In the genomic region with DNA sequence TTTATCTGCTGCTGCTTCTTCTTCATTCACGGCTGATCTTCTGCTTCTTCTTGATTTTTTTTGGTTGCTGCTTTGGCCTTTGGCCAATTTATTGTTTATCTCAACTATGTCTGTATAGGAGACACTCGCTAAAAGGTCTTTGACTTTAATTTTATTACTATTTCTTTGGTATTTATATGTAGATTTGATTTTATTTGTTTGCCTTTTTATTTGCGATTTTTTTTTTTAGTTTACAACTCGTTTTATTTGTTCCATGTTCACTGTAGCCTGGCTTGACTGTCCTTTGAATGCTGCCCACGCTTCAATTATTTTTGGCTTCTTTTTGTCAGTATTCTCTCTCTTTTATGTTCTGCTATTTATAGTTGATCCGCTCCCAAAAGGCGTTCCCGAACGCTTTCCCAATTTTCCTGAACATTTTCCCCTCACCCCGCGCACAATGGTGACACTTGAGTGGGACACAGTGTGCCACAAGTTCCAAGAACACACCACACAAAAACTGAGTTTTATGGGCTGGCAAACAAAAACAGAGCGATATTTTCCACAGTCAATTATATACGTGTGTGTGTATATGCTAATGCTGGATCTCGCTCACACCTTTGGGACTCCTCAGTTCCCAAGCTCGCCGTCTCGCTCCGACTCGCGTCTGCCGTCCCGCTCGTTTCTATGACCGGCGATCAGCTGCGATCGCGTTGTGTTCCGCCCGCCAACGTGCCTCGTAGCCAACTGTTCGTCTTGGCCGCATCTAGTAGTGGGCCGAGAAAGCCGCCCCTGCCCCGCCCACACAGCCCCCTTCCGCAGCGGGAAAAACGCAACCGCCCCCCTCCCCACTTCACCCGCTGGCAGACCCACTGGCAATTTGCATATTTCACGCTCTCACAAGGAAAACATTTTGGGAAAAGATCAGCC, we compare ENCODE assay signal across 1 fruit fly cellular context.
TF ChIP-seq lines count a peak whose summit lies in the region.

A gene (minus strand): TSS at position 725 of the 906 bp plus-strand sequence.

TF ChIP-seq in whole organism, embryonic, 481 proteins besides CTCF, POLR2A, EP300 and RAD21 (continued from another document and continues in another):
- TF ChIP-seq D19A (tag; optimal IDR thresholded peaks at IDR 0.05; lab: Kevin White, UChicago) = peak; percentile 45
- no peak for TF ChIP-seq sima (GFP tag; optimal IDR thresholded peaks at IDR 0.05; lab: Kevin White, UChicago)
- TF ChIP-seq Sry-β (GFP tag; optimal IDR thresholded peaks at IDR 0.05; lab: Kevin White, UChicago) = no peak
- peak; percentile 22 for TF ChIP-seq Mad (GFP tag; optimal IDR thresholded peaks at IDR 0.05; lab: Kevin White, UChicago)
- peak; percentile 70 for TF ChIP-seq gsb (GFP tag; IDR thresholded peaks at IDR 0.05; lab: Robert Waterston, UW)
- peak; percentile 76 for TF ChIP-seq CG4424 (GFP tag; optimal IDR thresholded peaks at IDR 0.05; lab: Kevin White, UChicago)
- TF ChIP-seq pum (GFP tag; optimal IDR thresholded peaks at IDR 0.05; lab: Kevin White, UChicago) = peak; percentile 80
- no peak for TF ChIP-seq NC2α (GFP tag; optimal IDR thresholded peaks at IDR 0.05; lab: Kevin White, UChicago)
- TF ChIP-seq esg (GFP tag; conservative IDR thresholded peaks at IDR 0.05; lab: Robert Waterston, UW) = peak; percentile 79
- no peak for TF ChIP-seq hkb (optimal IDR thresholded peaks at IDR 0.05; lab: Kevin White, UChicago)
- peak; percentile 80 for TF ChIP-seq hkb (GFP tag; IDR thresholded peaks at IDR 0.05; lab: Robert Waterston, UW)
- peak; percentile 76 for TF ChIP-seq CG6689 (GFP tag; IDR thresholded peaks at IDR 0.05; lab: Robert Waterston, UW)
- peak; percentile 66 for TF ChIP-seq Sox100B (GFP tag; optimal IDR thresholded peaks at IDR 0.05; lab: Kevin White, UChicago)
- peak in 1 of 2 experiments; percentile 86 for TF ChIP-seq bsh (GFP tag; optimal IDR thresholded peaks at IDR 0.05; lab: Kevin White, UChicago)
- peak; percentile 47 for TF ChIP-seq scrt (GFP tag; optimal IDR thresholded peaks at IDR 0.05; lab: Kevin White, UChicago)
- no peak for TF ChIP-seq Adf1 (GFP tag; IDR thresholded peaks at IDR 0.05; lab: Robert Waterston, UW)
- no peak for TF ChIP-seq Lpt (GFP tag; optimal IDR thresholded peaks at IDR 0.05; lab: Kevin White, UChicago)
- peak; percentile 58 for TF ChIP-seq Dek (tag; optimal IDR thresholded peaks at IDR 0.05; lab: Kevin White, UChicago)
- no peak for TF ChIP-seq h (optimal IDR thresholded peaks at IDR 0.05; lab: Kevin White, UChicago)
- TF ChIP-seq CG6654 (GFP tag; optimal IDR thresholded peaks at IDR 0.05; lab: Kevin White, UChicago) = peak; percentile 9
- TF ChIP-seq dm (GFP tag; optimal IDR thresholded peaks at IDR 0.05; lab: Kevin White, UChicago) = no peak
- TF ChIP-seq Eip74EF (GFP tag; optimal IDR thresholded peaks at IDR 0.05; lab: Kevin White, UChicago) = peak in 1 of 2 experiments; percentile 16
- peak; percentile 65 for TF ChIP-seq fd3F (GFP tag; optimal IDR thresholded peaks at IDR 0.05; lab: Kevin White, UChicago)
- TF ChIP-seq CG2889 (GFP tag; IDR thresholded peaks at IDR 0.05; lab: Robert Waterston, UW) = peak; percentile 63
- no peak for TF ChIP-seq ato (GFP tag; IDR thresholded peaks at IDR 0.05; lab: Robert Waterston, UW; ENCODE audit: partially characterized antibody)
- TF ChIP-seq sens-2 (GFP tag; IDR thresholded peaks at IDR 0.05; lab: Robert Waterston, UW) = 0 out of 2 replicates have a peak, but pooled peaks have one; percentile 18
- peak; percentile 75 for TF ChIP-seq CG10979 (tag; optimal IDR thresholded peaks at IDR 0.05; lab: Kevin White, UChicago)
- TF ChIP-seq CG12391 (tag; optimal IDR thresholded peaks at IDR 0.05; lab: Kevin White, UChicago) = peak; percentile 72
- peak; percentile 82 for TF ChIP-seq crol (GFP tag; IDR thresholded peaks at IDR 0.05; lab: Robert Waterston, UW)
- peak; percentile 68 for TF ChIP-seq B-H1 (GFP tag; IDR thresholded peaks at IDR 0.05; lab: Robert Waterston, UW)
- peak; percentile 71 for TF ChIP-seq croc (GFP tag; conservative IDR thresholded peaks at IDR 0.05; lab: Robert Waterston, UW)
- peak; percentile 71 for TF ChIP-seq stc (GFP tag; IDR thresholded peaks at IDR 0.05; lab: Robert Waterston, UW)
- peak; percentile 77 for TF ChIP-seq ken (GFP tag; IDR thresholded peaks at IDR 0.05; lab: Robert Waterston, UW)
- TF ChIP-seq CG9437 (GFP tag; optimal IDR thresholded peaks at IDR 0.05; lab: Kevin White, UChicago) = peak; percentile 41
- no peak for TF ChIP-seq Dref (GFP tag; IDR thresholded peaks at IDR 0.05; lab: Robert Waterston, UW)
- TF ChIP-seq caup (GFP tag; optimal IDR thresholded peaks at IDR 0.05; lab: Kevin White, UChicago; ENCODE audit: severe bottlenecking) = peak; percentile 50
- peak; percentile 71 for TF ChIP-seq Dip3 (GFP tag; optimal IDR thresholded peaks at IDR 0.05; lab: Kevin White, UChicago)
- TF ChIP-seq Dip2 (GFP tag; IDR thresholded peaks at IDR 0.05; lab: Robert Waterston, UW) = no peak
- TF ChIP-seq kni (GFP tag; optimal IDR thresholded peaks at IDR 0.05; lab: Kevin White, UChicago) = no peak
- TF ChIP-seq chif (GFP tag; optimal IDR thresholded peaks at IDR 0.05; lab: Kevin White, UChicago) = peak; percentile 59 to 63
- TF ChIP-seq CG42726 (GFP tag; IDR thresholded peaks at IDR 0.05; lab: Robert Waterston, UW; ENCODE audit: partially characterized antibody) = no peak
- no peak for TF ChIP-seq Jarid2 (GFP tag; optimal IDR thresholded peaks at IDR 0.05; lab: Kevin White, UChicago)
- no peak for TF ChIP-seq Sin3A (optimal IDR thresholded peaks at IDR 0.05; lab: Kevin White, UChicago)
- peak; percentile 25; the same call in 1 of the 2 replicates for TF ChIP-seq CG4360 (GFP tag; IDR thresholded peaks at IDR 0.05; lab: Robert Waterston, UW)
- TF ChIP-seq CG33213 (GFP tag; optimal IDR thresholded peaks at IDR 0.05; lab: Kevin White, UChicago) = peak; percentile 50
- TF ChIP-seq CG43689 (GFP tag; IDR thresholded peaks at IDR 0.05; lab: Robert Waterston, UW) = peak; percentile 47; the same call in 1 of the 2 replicates
- peak; percentile 78 for TF ChIP-seq NfI (GFP tag; optimal IDR thresholded peaks at IDR 0.05; lab: Kevin White, UChicago)
- peak; percentile 24 for TF ChIP-seq CG6765 (GFP tag; optimal IDR thresholded peaks at IDR 0.05; lab: Kevin White, UChicago)
- no peak for TF ChIP-seq dimm (GFP tag; IDR thresholded peaks at IDR 0.05; lab: Robert Waterston, UW)
- TF ChIP-seq exex (tag; optimal IDR thresholded peaks at IDR 0.05; lab: Kevin White, UChicago) = peak; percentile 17
- peak; percentile 39 for TF ChIP-seq vfl (GFP tag; optimal IDR thresholded peaks at IDR 0.05; lab: Kevin White, UChicago)
- peak; percentile 60; the same call in 2 of the 3 replicates for TF ChIP-seq ase (GFP tag; IDR thresholded peaks at IDR 0.05; lab: Robert Waterston, UW)
- peak; percentile 49 for TF ChIP-seq ewg (GFP tag; optimal IDR thresholded peaks at IDR 0.05; lab: Kevin White, UChicago)
- TF ChIP-seq HLH3B (GFP tag; IDR thresholded peaks at IDR 0.05; lab: Robert Waterston, UW) = peak; percentile 83
- TF ChIP-seq CG7745 (tag; optimal IDR thresholded peaks at IDR 0.05; lab: Kevin White, UChicago) = no peak
- peak; percentile 35 for TF ChIP-seq tap (tag; optimal IDR thresholded peaks at IDR 0.05; lab: Kevin White, UChicago)
- TF ChIP-seq az2 (GFP tag; optimal IDR thresholded peaks at IDR 0.05; lab: Kevin White, UChicago) = peak; percentile 71
- peak; percentile 11 for TF ChIP-seq Atf3 (GFP tag; optimal IDR thresholded peaks at IDR 0.05; lab: Kevin White, UChicago)
- TF ChIP-seq chn (GFP tag; optimal IDR thresholded peaks at IDR 0.05; lab: Kevin White, UChicago) = no peak
- TF ChIP-seq CG17186 (GFP tag; optimal IDR thresholded peaks at IDR 0.05; lab: Kevin White, UChicago) = no peak
- TF ChIP-seq CG17328 (GFP tag; IDR thresholded peaks at IDR 0.05; lab: Robert Waterston, UW) = peak; percentile 69
- TF ChIP-seq zf30C (GFP tag; optimal IDR thresholded peaks at IDR 0.05; lab: Kevin White, UChicago) = no peak
- TF ChIP-seq CG11560 (tag; IDR thresholded peaks at IDR 0.05; lab: Robert Waterston, UW) = peak; percentile 65; the same call in 2 of the 3 replicates
- TF ChIP-seq onecut (GFP tag; IDR thresholded peaks at IDR 0.05; lab: Robert Waterston, UW) = peak; percentile 73
- peak; percentile 52; the same call in 1 of the 3 replicates for TF ChIP-seq Optix (GFP tag; IDR thresholded peaks at IDR 0.05; lab: Robert Waterston, UW)
- TF ChIP-seq E2f2 (GFP tag; IDR thresholded peaks at IDR 0.05; lab: Robert Waterston, UW) = peak; percentile 42
- no peak for TF ChIP-seq p53 (GFP tag; optimal IDR thresholded peaks at IDR 0.05; lab: Kevin White, UChicago)
- peak; percentile 80 for TF ChIP-seq unpg (GFP tag; optimal IDR thresholded peaks at IDR 0.05; lab: Kevin White, UChicago)
- TF ChIP-seq CG15269 (tag; optimal IDR thresholded peaks at IDR 0.05; lab: Kevin White, UChicago) = peak; percentile 82
- peak; percentile 1 for TF ChIP-seq da (GFP tag; optimal IDR thresholded peaks at IDR 0.05; lab: Kevin White, UChicago)
- TF ChIP-seq CG12104 (GFP tag; optimal IDR thresholded peaks at IDR 0.05; lab: Kevin White, UChicago) = peak; percentile 52
- TF ChIP-seq CG8089 (GFP tag; optimal IDR thresholded peaks at IDR 0.05; lab: Kevin White, UChicago) = peak; percentile 33
- peak; percentile 66 for TF ChIP-seq CG31224 (GFP tag; IDR thresholded peaks at IDR 0.05; lab: Robert Waterston, UW)
- peak; percentile 41; the same call in 1 of the 2 replicates for TF ChIP-seq MBD-R2 (GFP tag; IDR thresholded peaks at IDR 0.05; lab: Robert Waterston, UW)
- TF ChIP-seq ci (GFP tag; IDR thresholded peaks at IDR 0.05; lab: Robert Waterston, UW) = peak; percentile 90
- peak; percentile 84 for TF ChIP-seq H2.0 (GFP tag; IDR thresholded peaks at IDR 0.05; lab: Robert Waterston, UW)
- no peak for TF ChIP-seq knrl (GFP tag; IDR thresholded peaks at IDR 0.05; lab: Robert Waterston, UW; ENCODE audit: partially characterized antibody)
- peak; percentile 37 for TF ChIP-seq NK7.1 (GFP tag; optimal IDR thresholded peaks at IDR 0.05; lab: Kevin White, UChicago)
- TF ChIP-seq sob (GFP tag; IDR thresholded peaks at IDR 0.05; lab: Robert Waterston, UW) = peak; percentile 81
- peak; percentile 62 for TF ChIP-seq CG12659 (GFP tag; optimal IDR thresholded peaks at IDR 0.05; lab: Kevin White, UChicago)
- TF ChIP-seq wek (GFP tag; optimal IDR thresholded peaks at IDR 0.05; lab: Kevin White, UChicago) = no peak
- peak; percentile 77 for TF ChIP-seq Xbp1 (GFP tag; optimal IDR thresholded peaks at IDR 0.05; lab: Kevin White, UChicago)
- TF ChIP-seq CG10654 (GFP tag; optimal IDR thresholded peaks at IDR 0.05; lab: Kevin White, UChicago) = peak; percentile 53
- TF ChIP-seq Ssrp (tag; optimal IDR thresholded peaks at IDR 0.05; lab: Kevin White, UChicago) = peak; percentile 73
- TF ChIP-seq MTF-1 (GFP tag; optimal IDR thresholded peaks at IDR 0.05; lab: Kevin White, UChicago; ENCODE audit: borderline replicate concordance) = no peak
- TF ChIP-seq jigr1 (GFP tag; IDR thresholded peaks at IDR 0.05; lab: Robert Waterston, UW) = 0 out of 3 replicates have a peak, but pooled peaks have one; percentile 45
- peak; percentile 48 for TF ChIP-seq Hr3 (GFP tag; optimal IDR thresholded peaks at IDR 0.05; lab: Kevin White, UChicago)
- peak; percentile 71 for TF ChIP-seq Gug (GFP tag; IDR thresholded peaks at IDR 0.05; lab: Robert Waterston, UW)
- TF ChIP-seq CoRest (tag; optimal IDR thresholded peaks at IDR 0.05; lab: Kevin White, UChicago) = peak; percentile 84
- TF ChIP-seq gce (GFP tag; IDR thresholded peaks at IDR 0.05; lab: Robert Waterston, UW) = peak; percentile 63; the same call in 1 of the 3 replicates
- TF ChIP-seq crc (GFP tag; optimal IDR thresholded peaks at IDR 0.05; lab: Kevin White, UChicago) = peak; percentile 17
- peak; percentile 79 for TF ChIP-seq Sox102F (GFP tag; optimal IDR thresholded peaks at IDR 0.05; lab: Kevin White, UChicago)
- TF ChIP-seq CG3407 (GFP tag; optimal IDR thresholded peaks at IDR 0.05; lab: Kevin White, UChicago) = peak; percentile 36
- TF ChIP-seq Tbp (GFP tag; optimal IDR thresholded peaks at IDR 0.05; lab: Kevin White, UChicago) = no peak
- peak; percentile 33 for TF ChIP-seq CG5180 (GFP tag; optimal IDR thresholded peaks at IDR 0.05; lab: Kevin White, UChicago)
- TF ChIP-seq CG8924 (tag; optimal IDR thresholded peaks at IDR 0.05; lab: Kevin White, UChicago) = peak; percentile 59
- peak; percentile 73 for TF ChIP-seq Fer3 (tag; optimal IDR thresholded peaks at IDR 0.05; lab: Kevin White, UChicago)
- no peak for TF ChIP-seq CG6683 (GFP tag; optimal IDR thresholded peaks at IDR 0.05; lab: Kevin White, UChicago)
- TF ChIP-seq Ptx1 (GFP tag; IDR thresholded peaks at IDR 0.05; lab: Robert Waterston, UW) = peak; percentile 87
- TF ChIP-seq Aef1 (GFP tag; IDR thresholded peaks at IDR 0.05; lab: Robert Waterston, UW) = peak; percentile 80
- TF ChIP-seq CG16863 (GFP tag; optimal IDR thresholded peaks at IDR 0.05; lab: Kevin White, UChicago) = peak; percentile 38
- peak; percentile 80 for TF ChIP-seq NFAT (GFP tag; IDR thresholded peaks at IDR 0.05; lab: Robert Waterston, UW)
- TF ChIP-seq CG34376 (GFP tag; optimal IDR thresholded peaks at IDR 0.05; lab: Kevin White, UChicago) = no peak
- TF ChIP-seq klu (GFP tag; IDR thresholded peaks at IDR 0.05; lab: Robert Waterston, UW) = peak; percentile 53; the same call in 1 of the 2 replicates
- 0 out of 2 replicates have a peak, but pooled peaks have one; percentile 24 for TF ChIP-seq toy (GFP tag; IDR thresholded peaks at IDR 0.05; lab: Robert Waterston, UW)
- TF ChIP-seq CG1647 (GFP tag; optimal IDR thresholded peaks at IDR 0.05; lab: Kevin White, UChicago) = peak; percentile 3
- TF ChIP-seq tll (GFP tag; optimal IDR thresholded peaks at IDR 0.05; lab: Kevin White, UChicago) = no peak
- no peak for TF ChIP-seq CG17912 (GFP tag; optimal IDR thresholded peaks at IDR 0.05; lab: Kevin White, UChicago)
- peak; percentile 24 for TF ChIP-seq NC2β (GFP tag; optimal IDR thresholded peaks at IDR 0.05; lab: Kevin White, UChicago)
- peak; percentile 78 for TF ChIP-seq lilli (GFP tag; optimal IDR thresholded peaks at IDR 0.05; lab: Kevin White, UChicago)
- TF ChIP-seq CG32767 (GFP tag; IDR thresholded peaks at IDR 0.05; lab: Robert Waterston, UW) = no peak; the same call in 1 of the 2 replicates
- peak; percentile 34 for TF ChIP-seq CG10543 (GFP tag; optimal IDR thresholded peaks at IDR 0.05; lab: Kevin White, UChicago)
- peak; percentile 64 for TF ChIP-seq gsb-n (tag; optimal IDR thresholded peaks at IDR 0.05; lab: Kevin White, UChicago)
- TF ChIP-seq CG1832 (GFP tag; optimal IDR thresholded peaks at IDR 0.05; lab: Kevin White, UChicago) = peak; percentile 73
- no peak for TF ChIP-seq yki (optimal IDR thresholded peaks at IDR 0.05; lab: Kevin White, UChicago)
- peak; percentile 84 for TF ChIP-seq ttk (GFP tag; IDR thresholded peaks at IDR 0.05; lab: Robert Waterston, UW)
- TF ChIP-seq insv (GFP tag; optimal IDR thresholded peaks at IDR 0.05; lab: Kevin White, UChicago) = no peak
- TF ChIP-seq Gsc (GFP tag; IDR thresholded peaks at IDR 0.05; lab: Robert Waterston, UW) = peak; percentile 31; the same call in 1 of the 2 replicates
- peak; percentile 87 for TF ChIP-seq gem (tag; optimal IDR thresholded peaks at IDR 0.05; lab: Kevin White, UChicago)
